Worm (Caenorhabditis elegans) whole organism, L3 larva: ENCODE results near the gene F36H1.3.

ENCODE experiments used
- R02D3.7 ChIP-seq: fragments of 150-350 bp; optimal IDR thresholded peaks from 2 replicates; lab custom pipeline; 2014; ENCODE audit warnings: missing biosample characterization, missing genetic modification characterization
- ZK546.5 ChIP-seq: sonication (generic microtip); optimal IDR thresholded peaks from 2 replicates; lab custom pipeline; 2017; ENCODE audit warnings: missing biosample characterization, missing genetic modification characterization
- aly-2 ChIP-seq: fragments of 150-350 bp; optimal IDR thresholded peaks from 2 replicates; lab custom pipeline; 2014; ENCODE audit warnings: missing biosample characterization, missing genetic modification characterization
- ama-1 ChIP-seq: fragments of 150-350 bp; optimal IDR thresholded peaks from 2 replicates; lab custom pipeline; 2018
- ceh-16 ChIP-seq: sonication (generic microtip); optimal IDR thresholded peaks from 2 replicates; lab custom pipeline; 2017; ENCODE audit warnings: missing biosample characterization, missing genetic modification characterization
- ceh-28 ChIP-seq: fragments of 150-350 bp; optimal IDR thresholded peaks from 2 replicates; lab custom pipeline; 2014; ENCODE audit warnings: missing biosample characterization, missing genetic modification reagents, missing genetic modification characterization
- ceh-82 ChIP-seq: fragments of 150-350 bp; optimal IDR thresholded peaks from 2 replicates; lab custom pipeline; 2014; ENCODE audit warnings: missing biosample characterization, missing genetic modification characterization
- ceh-9 ChIP-seq: sonication (generic microtip); optimal IDR thresholded peaks from 2 replicates; lab custom pipeline; 2018; ENCODE audit warnings: missing biosample characterization, missing genetic modification characterization
- daf-12 ChIP-seq: fragments of 150-350 bp; optimal IDR thresholded peaks from 2 replicates; lab custom pipeline; 2014; ENCODE audit warnings: missing biosample characterization, missing genetic modification reagents, missing genetic modification characterization
- egl-27 ChIP-seq: sonication (generic microtip); optimal IDR thresholded peaks from 4 replicates; lab custom pipeline; 2017; ENCODE audit warnings: missing biosample characterization, missing genetic modification reagents, missing genetic modification characterization
- egl-5 ChIP-seq: fragments of 150-350 bp; optimal IDR thresholded peaks from 2 replicates; lab custom pipeline; 2017; ENCODE audit warnings: missing biosample characterization, missing genetic modification reagents, missing genetic modification characterization, inconsistent platforms
- elt-1 ChIP-seq: fragments of 150-350 bp; optimal IDR thresholded peaks from 2 replicates; lab custom pipeline; 2014; ENCODE audit warnings: missing biosample characterization, missing genetic modification characterization
- elt-2 ChIP-seq: sonication (generic microtip); optimal IDR thresholded peaks from 2 replicates; lab custom pipeline; 2016; ENCODE audit warnings: missing genetic modification reagents, mild to moderate bottlenecking, missing genetic modification characterization, missing compliant biosample characterization
- elt-3 ChIP-seq, 3 experiments: fragments of 150-350 bp in 1 of 3; sonication (generic microtip) in 2 of 3; optimal IDR thresholded peaks; 2 replicates in 2 of 3; 4 replicates in 1 of 3; lab custom pipeline; 2014 to 2017; ENCODE audit warnings: missing biosample characterization in 3 of 3, missing genetic modification characterization in 3 of 3
- eor-1 ChIP-seq, 2 experiments: fragments of 150-350 bp; optimal IDR thresholded peaks; 2 replicates each; lab custom pipeline; 2014 to 2018; ENCODE audit warnings: missing biosample characterization in 2 of 2, missing genetic modification characterization in 2 of 2
- fkh-10 ChIP-seq: sonication (generic microtip); optimal IDR thresholded peaks from 2 replicates; lab custom pipeline; 2017; ENCODE audit warnings: missing biosample characterization, missing genetic modification reagents, missing genetic modification characterization
- fkh-2 ChIP-seq: fragments of 150-350 bp; optimal IDR thresholded peaks from 2 replicates; lab custom pipeline; 2014; ENCODE audit warnings: missing biosample characterization, missing genetic modification reagents, missing genetic modification characterization
- fos-1 ChIP-seq: fragments of 150-350 bp; optimal IDR thresholded peaks from 2 replicates; lab custom pipeline; 2014; ENCODE audit warnings: missing biosample characterization, missing genetic modification characterization
- hmg-11 ChIP-seq: sonication (generic microtip); optimal IDR thresholded peaks from 2 replicates; lab custom pipeline; 2016; ENCODE audit warnings: missing genetic modification characterization, missing compliant biosample characterization
- jun-1 ChIP-seq: fragments of 150-350 bp; optimal IDR thresholded peaks from 2 replicates; lab custom pipeline; 2014; ENCODE audit warnings: missing biosample characterization, missing genetic modification reagents, missing genetic modification characterization
- lin-15B ChIP-seq: fragments of 150-350 bp; optimal IDR thresholded peaks from 2 replicates; lab custom pipeline; 2014; ENCODE audit warnings: missing biosample characterization, missing genetic modification characterization
- lin-39 ChIP-seq: fragments of 150-350 bp; optimal IDR thresholded peaks from 2 replicates; lab custom pipeline; 2018; ENCODE audit warnings: missing biosample characterization, missing genetic modification reagents, missing genetic modification characterization
- lsy-12 ChIP-seq: sonication (generic microtip); optimal IDR thresholded peaks from 2 replicates; lab custom pipeline; 2016; ENCODE audit warnings: mild to moderate bottlenecking, missing genetic modification characterization, missing compliant biosample characterization
- mdl-1 ChIP-seq: fragments of 150-350 bp; optimal IDR thresholded peaks from 2 replicates; lab custom pipeline; 2014; ENCODE audit warnings: missing biosample characterization, missing genetic modification characterization
- mml-1 ChIP-seq: fragments of 150-350 bp; sonication (generic microtip); optimal IDR thresholded peaks from 3 replicates; lab custom pipeline; 2014; ENCODE audit warnings: missing biosample characterization, missing genetic modification characterization
- nfya-1 ChIP-seq: sonication (generic microtip); optimal IDR thresholded peaks from 2 replicates; lab custom pipeline; 2017; ENCODE audit warnings: missing genetic modification characterization, mild to moderate bottlenecking, missing compliant biosample characterization, antibody characterized with exemption, moderate library complexity; ENCODE audit not compliant: insufficient read depth
- nhr-11 ChIP-seq: fragments of 150-350 bp; optimal IDR thresholded peaks from 2 replicates; lab custom pipeline; 2014; ENCODE audit warnings: missing biosample characterization, missing genetic modification characterization
- nhr-12 ChIP-seq: fragments of 150-350 bp; optimal IDR thresholded peaks from 2 replicates; lab custom pipeline; 2014; ENCODE audit warnings: missing biosample characterization, missing genetic modification characterization
- nhr-23 ChIP-seq: fragments of 150-350 bp; optimal IDR thresholded peaks from 2 replicates; lab custom pipeline; 2014; ENCODE audit warnings: missing biosample characterization, missing genetic modification reagents, missing genetic modification characterization
- nhr-237 ChIP-seq: fragments of 150-350 bp; optimal IDR thresholded peaks from 2 replicates; lab custom pipeline; 2014; ENCODE audit warnings: missing biosample characterization, missing genetic modification characterization
- nhr-25 ChIP-seq: sonication (generic microtip); optimal IDR thresholded peaks from 2 replicates; lab custom pipeline; 2017; ENCODE audit warnings: missing biosample characterization, missing genetic modification characterization
- nhr-28 ChIP-seq: fragments of 150-350 bp; optimal IDR thresholded peaks from 2 replicates; lab custom pipeline; 2014; ENCODE audit warnings: missing biosample characterization, missing genetic modification characterization
- nhr-43 ChIP-seq: sonication (generic microtip); optimal IDR thresholded peaks from 2 replicates; lab custom pipeline; 2016; ENCODE audit warnings: mild to moderate bottlenecking, missing genetic modification characterization, missing compliant biosample characterization; ENCODE audit not compliant: poor library complexity, severe bottlenecking
- nhr-67 ChIP-seq: fragments of 150-350 bp; optimal IDR thresholded peaks from 2 replicates; lab custom pipeline; 2014; ENCODE audit warnings: missing biosample characterization, missing genetic modification characterization
- nhr-76 ChIP-seq: fragments of 150-350 bp; sonication (generic microtip); optimal IDR thresholded peaks from 5 replicates; lab custom pipeline; 2014; ENCODE audit warnings: missing biosample characterization, missing genetic modification characterization
- nhr-77 ChIP-seq: fragments of 150-350 bp; optimal IDR thresholded peaks from 2 replicates; lab custom pipeline; 2014; ENCODE audit warnings: missing biosample characterization, missing genetic modification characterization
- pha-4 ChIP-seq: fragments of 150-350 bp; optimal IDR thresholded peaks from 2 replicates; lab custom pipeline; 2014; ENCODE audit warnings: missing biosample characterization, missing genetic modification reagents, missing genetic modification characterization
- pqm-1 ChIP-seq: fragments of 150-350 bp; optimal IDR thresholded peaks from 2 replicates; lab custom pipeline; 2017; ENCODE audit warnings: missing biosample characterization, missing genetic modification characterization, inconsistent platforms
- sea-2 ChIP-seq: fragments of 150-350 bp; sonication (generic microtip); optimal IDR thresholded peaks from 4 replicates; lab custom pipeline; 2014; ENCODE audit warnings: missing biosample characterization, missing genetic modification reagents, missing genetic modification characterization
- skn-1 ChIP-seq: fragments of 150-350 bp; optimal IDR thresholded peaks from 2 replicates; lab custom pipeline; 2014; ENCODE audit warnings: missing biosample characterization, missing genetic modification characterization
- snpc-4 ChIP-seq: fragments of 150-350 bp; optimal IDR thresholded peaks from 2 replicates; lab custom pipeline; 2014; ENCODE audit warnings: missing biosample characterization, missing genetic modification characterization
- tbx-2 ChIP-seq: sonication (generic microtip); optimal IDR thresholded peaks from 2 replicates; lab custom pipeline; 2016; ENCODE audit warnings: mild to moderate bottlenecking, missing genetic modification characterization, missing compliant biosample characterization
- unc-39 ChIP-seq: sonication (generic microtip); optimal IDR thresholded peaks from 4 replicates; lab custom pipeline; 2017; ENCODE audit warnings: missing biosample characterization, missing genetic modification characterization
- unc-62 ChIP-seq: fragments of 150-350 bp; sonication (generic microtip); optimal IDR thresholded peaks from 4 replicates; lab custom pipeline; 2014; ENCODE audit warnings: missing biosample characterization, missing genetic modification reagents, missing genetic modification characterization
- zag-1 ChIP-seq: fragments of 150-350 bp; optimal IDR thresholded peaks from 2 replicates; lab custom pipeline; 2014; ENCODE audit warnings: missing biosample characterization, missing genetic modification characterization
- ztf-11 ChIP-seq: fragments of 150-350 bp; optimal IDR thresholded peaks from 2 replicates; lab custom pipeline; 2014; ENCODE audit warnings: missing biosample characterization, missing genetic modification characterization
- ztf-4 ChIP-seq: fragments of 150-350 bp; optimal IDR thresholded peaks from 2 replicates; lab custom pipeline; 2014; ENCODE audit warnings: missing biosample characterization, missing genetic modification characterization

F36H1.3 gene

DNA sequence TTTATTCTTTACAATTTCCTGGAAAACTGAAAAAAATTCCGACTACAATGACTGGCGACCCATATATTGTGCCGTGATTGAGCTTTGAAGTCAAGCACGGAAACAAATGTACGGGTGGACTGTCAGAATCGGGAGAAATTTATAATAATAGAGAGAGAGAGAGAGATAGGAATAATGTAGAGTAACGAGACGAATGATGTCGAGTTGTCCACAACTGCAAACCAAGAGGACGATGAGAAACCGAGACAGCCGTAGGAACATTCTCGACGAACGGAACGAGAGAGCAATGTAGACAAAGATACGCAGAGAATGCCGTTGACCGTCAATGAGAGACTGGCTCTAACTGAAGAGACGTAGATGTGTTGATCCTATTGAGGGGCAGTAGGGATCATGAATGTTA, 22.4 kb upstream of the F36H1.3 start:
- TF ChIP-seq elt-2 (tag; lab: Kevin White, UChicago) (peak; percentile 72), R02D3.7 (tag; lab: Kevin White, UChicago) (peak; percentile 46), fkh-2 (tag; lab: Kevin White, UChicago) (no peak), snpc-4 (peak; percentile 76), ceh-28 (tag; lab: Kevin White, UChicago) (peak; percentile 66), hmg-11 (tag; lab: Kevin White, UChicago) (peak; percentile 87), mdl-1 (tag; lab: Kevin White, UChicago) (peak; percentile 13), nhr-25 (peak; percentile 94), nhr-76 (tag; lab: Kevin White, UChicago) (no peak), unc-39 (tag; lab: Kevin White, UChicago) (no peak), egl-27 (tag; lab: Kevin White, UChicago) (no peak), ztf-11 (tag; lab: Kevin White, UChicago) (no peak), nhr-23 (tag; lab: Kevin White, UChicago) (peak; percentile 94), nhr-43 (tag; lab: Kevin White, UChicago) (peak; percentile 80), nhr-28 (tag; lab: Kevin White, UChicago) (no peak), jun-1 (peak; percentile 77), daf-12 (tag; lab: Kevin White, UChicago) (no peak), pha-4 (tag; lab: Kevin White, UChicago) (peak; percentile 96), egl-5 (tag; lab: Kevin White, UChicago) (no peak), elt-3 (tag; optimal IDR thresholded peaks at IDR 0.05; lab: Kevin White, UChicago) (no peak), unc-62 (GFP tag; lab: Kevin White, UChicago) (peak; percentile 70), eor-1 (tag; optimal IDR thresholded peaks at IDR 0.05; lab: Kevin White, UChicago) (no peak), fos-1 (tag; lab: Kevin White, UChicago) (peak; percentile 73), pqm-1 (tag; lab: Kevin White, UChicago) (peak; percentile 69), nhr-67 (no peak), ZK546.5 (tag; lab: Kevin White, UChicago) (no peak), tbx-2 (peak; percentile 47), nfya-1 (peak; percentile 90), ceh-9 (tag; lab: Kevin White, UChicago) (peak; percentile 63), lsy-12 (tag; lab: Kevin White, UChicago) (peak; percentile 58), aly-2 (tag; lab: Kevin White, UChicago) (no peak), ztf-4 (no peak), lin-15B (tag; lab: Kevin White, UChicago) (peak; percentile 64), elt-1 (tag; lab: Kevin White, UChicago) (no peak), ama-1 (peak; percentile 92), lin-39 (tag; lab: Kevin White, UChicago) (peak; percentile 92), nhr-77 (no peak), fkh-10 (no peak), nhr-12 (tag; lab: Kevin White, UChicago) (no peak), skn-1 (peak; percentile 84), zag-1 (tag; lab: Kevin White, UChicago) (peak; percentile 53), ceh-16 (tag; lab: Kevin White, UChicago) (no peak), nhr-11 (tag; lab: Kevin White, UChicago) (no peak), sea-2 (GFP tag; lab: Kevin White, UChicago) (no peak), nhr-237 (tag; lab: Kevin White, UChicago) (no peak), mml-1 (no peak), ceh-82 (tag; lab: Kevin White, UChicago) (no peak)
